Worm (Caenorhabditis elegans) whole organism, L4/young adult: ENCODE data around the gene F56B3.11.

Experiments used
- W03F9.2 ChIP-seq: fragments of 150-350 bp; optimal IDR thresholded peaks from 2 replicates; lab custom pipeline; 2014; ENCODE audit warnings: missing biosample characterization, missing genetic modification characterization
- dao-5 ChIP-seq: sonication (generic microtip); optimal IDR thresholded peaks from 2 replicates; lab custom pipeline; 2016; ENCODE audit warnings: missing genotype, missing genetic modification characterization, moderate library complexity, missing compliant biosample characterization
- him-1 ChIP-seq: sonication (generic microtip); optimal IDR thresholded peaks from 2 replicates; lab custom pipeline; 2016; ENCODE audit warnings: missing genotype, missing genetic modification reagents, missing genetic modification characterization, missing compliant biosample characterization

- no peak for TF ChIP-seq dao-5
- TF ChIP-seq him-1 (tag; lab: Kevin White, UChicago), result no peak
- TF ChIP-seq W03F9.2 (tag; lab: Kevin White, UChicago), result no peak
Observed at ce11 chrIV:749557-749956, 46.8 kb downstream of the F56B3.11 start.
